Worm (Caenorhabditis elegans) whole organism, young adult: ENCODE results near the gene ttr-16.
A peak's percentile ranks its signal among the peaks of the same experiment; 100 is the strongest.

Source experiments
- B0336.3 ChIP-seq: fragments of 200-800 bp; sonication (Bioruptor generic); IDR thresholded peaks from 2 replicates; pipeline ENCODE4 v1.3.6; 2022; ENCODE audit warnings: missing genetic modification characterization, missing compliant biosample characterization
- F33H1.4 ChIP-seq: fragments of 200-800 bp; sonication (Bioruptor generic); IDR thresholded peaks from 2 replicates; pipeline ENCODE4 v1.3.6; 2022; ENCODE audit warnings: missing genetic modification reagents, missing genetic modification characterization, missing compliant biosample characterization
- F55B11.4 ChIP-seq: sonication (generic microtip); optimal IDR thresholded peaks from 2 replicates; lab custom pipeline; 2016; ENCODE audit warnings: missing compliant biosample characterization, missing genetic modification characterization, borderline replicate concordance; ENCODE audit not compliant: insufficient read depth
- Y53F4B.3 ChIP-seq: fragments of 200-800 bp; sonication (Bioruptor generic); IDR thresholded peaks from 2 replicates; pipeline ENCODE4 v1.3.6; 2022; ENCODE audit warnings: missing genetic modification reagents, missing genetic modification characterization, missing compliant biosample characterization
- Y53G8AR.9 ChIP-seq: fragments of 200-800 bp; sonication (Bioruptor generic); conservative IDR thresholded peaks from 2 replicates; pipeline ENCODE4 v1.3.6; 2022; ENCODE audit warnings: missing genetic modification reagents, missing genetic modification characterization, missing compliant biosample characterization
- Y56A3A.18 ChIP-seq: fragments of 200-800 bp; sonication (Bioruptor generic); IDR thresholded peaks from 2 replicates; pipeline ENCODE4 v1.3.6; 2022; ENCODE audit warnings: missing genetic modification reagents, missing genetic modification characterization, missing compliant biosample characterization
- ZK185.1 ChIP-seq: sonication (generic microtip); optimal IDR thresholded peaks from 2 replicates; lab custom pipeline; 2016; ENCODE audit warnings: mild to moderate bottlenecking, missing genetic modification characterization, missing compliant biosample characterization; ENCODE audit not compliant: poor library complexity, severe bottlenecking
- ama-1 ChIP-seq, 3 experiments: fragments of 150-350 bp in 1 of 3; sonication (generic microtip) in 2 of 3; optimal IDR thresholded peaks; 2 replicates each; lab custom pipeline; 2014 to 2018; ENCODE audit warnings: missing biosample characterization in 2 of 3, missing genetic modification characterization in 2 of 3, missing genetic modification reagents in 2 of 3
- atf-7 ChIP-seq: sonication (generic microtip); optimal IDR thresholded peaks from 2 replicates; lab custom pipeline; 2017; ENCODE audit warnings: mild to moderate bottlenecking, missing genetic modification characterization, missing compliant biosample characterization
- athp-1 ChIP-seq: sonication (generic microtip); optimal IDR thresholded peaks from 2 replicates; lab custom pipeline; 2017; ENCODE audit warnings: mild to moderate bottlenecking, missing genetic modification characterization, missing compliant biosample characterization
- attf-5 ChIP-seq: fragments of 200-800 bp; sonication (Bioruptor generic); optimal IDR thresholded peaks from 2 replicates; lab custom pipeline; 2018; ENCODE audit warnings: mild to moderate bottlenecking, missing genetic modification characterization, missing compliant biosample characterization
- ceh-100 ChIP-seq: fragments of 200-800 bp; sonication (Bioruptor generic); IDR thresholded peaks from 2 replicates; pipeline ENCODE4 v1.3.6; 2022; ENCODE audit warnings: missing genetic modification reagents, missing genetic modification characterization, missing compliant biosample characterization
- ceh-91 ChIP-seq: fragments of 200-800 bp; sonication (Bioruptor generic); IDR thresholded peaks from 2 replicates; pipeline ENCODE4 v1.3.6; 2022; ENCODE audit warnings: missing genetic modification reagents, missing genetic modification characterization, missing compliant biosample characterization
- die-1 ChIP-seq: sonication (generic microtip); optimal IDR thresholded peaks from 2 replicates; lab custom pipeline; 2016; ENCODE audit warnings: missing genotype, mild to moderate bottlenecking, missing genetic modification characterization, missing compliant biosample characterization
- dox-1 ChIP-seq: fragments of 200-800 bp; sonication (Bioruptor generic); IDR thresholded peaks from 2 replicates; pipeline ENCODE4 v1.3.6; 2022; ENCODE audit warnings: missing genetic modification reagents, missing genetic modification characterization, missing compliant biosample characterization
- dpl-1 ChIP-seq: fragments of 150-350 bp; optimal IDR thresholded peaks from 2 replicates; lab custom pipeline; 2014; ENCODE audit warnings: missing biosample characterization, missing genetic modification reagents, missing genetic modification characterization
- ekl-4 ChIP-seq: fragments of 200-800 bp; sonication (Bioruptor generic); IDR thresholded peaks from 2 replicates; pipeline ENCODE4 v1.3.6; 2022; ENCODE audit warnings: missing genetic modification reagents, missing genetic modification characterization, missing compliant biosample characterization
- gei-17 ChIP-seq: fragments of 200-800 bp; sonication (Bioruptor generic); optimal IDR thresholded peaks from 2 replicates; lab custom pipeline; 2018; ENCODE audit warnings: mild to moderate bottlenecking, missing genetic modification characterization, missing compliant biosample characterization
- hlh-26 ChIP-seq: fragments of 200-800 bp; sonication (Bioruptor generic); conservative IDR thresholded peaks from 2 replicates; pipeline ENCODE4 v1.3.6; 2022; ENCODE audit warnings: missing genetic modification reagents, missing genetic modification characterization, missing compliant biosample characterization
- let-526 ChIP-seq: fragments of 200-800 bp; sonication (Bioruptor generic); IDR thresholded peaks from 2 replicates; pipeline ENCODE4 v1.3.6; 2022; ENCODE audit warnings: missing genetic modification reagents, missing genetic modification characterization, missing compliant biosample characterization
- let-607 ChIP-seq, 2 experiments: fragments of 200-800 bp in 1 of 2; sonication (Bioruptor generic) in 1 of 2; sonication (generic microtip) in 1 of 2; optimal IDR thresholded peaks; 2 replicates each; lab custom pipeline; 2016 to 2018; ENCODE audit warnings: mild to moderate bottlenecking in 2 of 2, missing compliant biosample characterization in 2 of 2, missing genetic modification characterization in 2 of 2, moderate library complexity in 2 of 2, missing genotype in 1 of 2
- lin-35 ChIP-seq, 3 experiments: fragments of 150-350 bp in 2 of 3; sonication (generic microtip) in 1 of 3; optimal IDR thresholded peaks; 2 replicates each; lab custom pipeline; 2014 to 2018; ENCODE audit warnings: missing biosample characterization in 3 of 3, missing genetic modification characterization in 3 of 3, missing genetic modification reagents in 3 of 3
- lin-40 ChIP-seq: sonication (generic microtip); optimal IDR thresholded peaks from 2 replicates; lab custom pipeline; 2016; ENCODE audit warnings: missing genetic modification characterization, mild to moderate bottlenecking, missing compliant biosample characterization, missing genotype, missing genetic modification reagents
- lin-54 ChIP-seq: fragments of 200-800 bp; sonication (Bioruptor generic); optimal IDR thresholded peaks from 2 replicates; lab custom pipeline; 2018; ENCODE audit warnings: mild to moderate bottlenecking, missing genetic modification characterization, missing compliant biosample characterization
- lsy-27 ChIP-seq: sonication (generic microtip); optimal IDR thresholded peaks from 2 replicates; lab custom pipeline; 2017; ENCODE audit warnings: missing genetic modification characterization, mild to moderate bottlenecking, missing compliant biosample characterization, antibody characterized with exemption, missing genotype, borderline replicate concordance; ENCODE audit not compliant: insufficient read depth
- madf-8 ChIP-seq: fragments of 200-800 bp; sonication (Bioruptor generic); conservative IDR thresholded peaks from 2 replicates; pipeline ENCODE4 v1.3.6; 2022; ENCODE audit warnings: missing genetic modification reagents, missing genetic modification characterization, missing compliant biosample characterization
- mcd-1 ChIP-seq: fragments of 200-800 bp; sonication (Bioruptor generic); IDR thresholded peaks from 2 replicates; pipeline ENCODE4 v1.3.6; 2022; ENCODE audit warnings: missing genetic modification reagents, missing genetic modification characterization, missing compliant biosample characterization
- nhr-120 ChIP-seq: fragments of 200-800 bp; sonication (Bioruptor generic); IDR thresholded peaks from 2 replicates; pipeline ENCODE4 v1.3.6; 2022; ENCODE audit warnings: missing genetic modification characterization, missing compliant biosample characterization
- nhr-27 ChIP-seq: fragments of 200-800 bp; sonication (Bioruptor generic); optimal IDR thresholded peaks from 2 replicates; lab custom pipeline; 2018; ENCODE audit warnings: mild to moderate bottlenecking, missing genetic modification characterization, moderate library complexity, missing compliant biosample characterization
- pbrm-1 ChIP-seq: fragments of 200-800 bp; sonication (Bioruptor generic); IDR thresholded peaks from 2 replicates; pipeline ENCODE4 v1.3.6; 2022; ENCODE audit warnings: missing genetic modification reagents, missing genetic modification characterization, missing compliant biosample characterization
- pha-4 ChIP-seq: fragments of 150-350 bp; sonication (generic microtip); optimal IDR thresholded peaks from 2 replicates; lab custom pipeline; 2014; ENCODE audit warnings: missing biosample characterization, missing genetic modification reagents, missing genetic modification characterization
- snpc-1.1 ChIP-seq: sonication (generic microtip); optimal IDR thresholded peaks from 2 replicates; lab custom pipeline; 2017; ENCODE audit warnings: missing genetic modification characterization, mild to moderate bottlenecking, missing compliant biosample characterization, antibody characterized with exemption, moderate library complexity, missing genotype, missing genetic modification reagents; ENCODE audit not compliant: insufficient read depth
- snpc-3.4 ChIP-seq: sonication (generic microtip); optimal IDR thresholded peaks from 2 replicates; lab custom pipeline; 2017; ENCODE audit warnings: missing genetic modification characterization, mild to moderate bottlenecking, missing compliant biosample characterization, antibody characterized with exemption, moderate library complexity, missing genotype, missing genetic modification reagents
- snpc-4 ChIP-seq, 5 experiments: fragments of 150-350 bp in 1 of 5; sonication (generic microtip) in 4 of 5; optimal IDR thresholded peaks; 2 replicates each; lab custom pipeline; 2014 to 2018; ENCODE audit warnings: missing genetic modification characterization in 5 of 5, missing biosample characterization in 3 of 5, antibody characterized with exemption in 2 of 5, mild to moderate bottlenecking in 2 of 5, missing compliant biosample characterization in 2 of 5, missing genotype in 2 of 5, moderate library complexity in 2 of 5, missing genetic modification reagents in 1 of 5
- unc-62 ChIP-seq: fragments of 150-350 bp; optimal IDR thresholded peaks from 2 replicates; lab custom pipeline; 2014; ENCODE audit warnings: missing biosample characterization, missing genetic modification reagents, missing genetic modification characterization
- xnd-1 ChIP-seq: sonication (generic microtip); optimal IDR thresholded peaks from 2 replicates; lab custom pipeline; 2016; ENCODE audit warnings: missing genotype, missing genetic modification reagents, missing genetic modification characterization, missing compliant biosample characterization
- zim-3 ChIP-seq: sonication (generic microtip); optimal IDR thresholded peaks from 2 replicates; lab custom pipeline; 2017; ENCODE audit warnings: mild to moderate bottlenecking, missing genetic modification characterization, moderate library complexity, missing compliant biosample characterization
- ztf-18 ChIP-seq: sonication (generic microtip); optimal IDR thresholded peaks from 2 replicates; lab custom pipeline; 2016; ENCODE audit warnings: missing genotype, mild to moderate bottlenecking, missing genetic modification characterization, missing compliant biosample characterization
- ztf-26 ChIP-seq: sonication (generic microtip); optimal IDR thresholded peaks from 2 replicates; lab custom pipeline; 2017; ENCODE audit warnings: missing genetic modification characterization, missing compliant biosample characterization
- ztf-28 ChIP-seq: fragments of 200-800 bp; sonication (Bioruptor generic); IDR thresholded peaks from 2 replicates; pipeline ENCODE4 v1.3.6; 2022; ENCODE audit warnings: missing genetic modification reagents, missing genetic modification characterization, missing compliant biosample characterization
- ztf-3 ChIP-seq: fragments of 200-800 bp; sonication (Bioruptor generic); optimal IDR thresholded peaks from 2 replicates; lab custom pipeline; 2018; ENCODE audit warnings: mild to moderate bottlenecking, missing genetic modification characterization, missing compliant biosample characterization

Gene ttr-16

ce11 chrIV:11036222-11036621 lies 27.7 kb downstream of the ttr-16 start, which contains the start of gene fkb-1 (continued):
- TF ChIP-seq snpc-3.4 (no peak), Y53G8AR.9 (GFP tag; lab: Robert Waterston, UW) (no peak), madf-8 (GFP tag; lab: Robert Waterston, UW) (no peak), B0336.3 (GFP tag; lab: Robert Waterston, UW) (no peak), ztf-18 (peak; percentile 91), pbrm-1 (GFP tag; lab: Robert Waterston, UW) (no peak), ZK185.1 (tag; lab: Kevin White, UChicago) (no peak), atf-7 (tag; lab: Kevin White, UChicago) (no peak), xnd-1 (tag; lab: Kevin White, UChicago) (no peak), let-526 (GFP tag; lab: Robert Waterston, UW) (no peak), dox-1 (GFP tag; lab: Robert Waterston, UW) (peak; percentile 60), ceh-91 (GFP tag; lab: Robert Waterston, UW) (no peak), lin-54 (GFP tag; lab: Kevin White, UChicago) (peak; percentile 20), dpl-1 (GFP tag; lab: Kevin White, UChicago) (no peak), ama-1 (optimal IDR thresholded peaks at IDR 0.05; lab: Kevin White, UChicago) (no peak), ama-1 (GFP tag; optimal IDR thresholded peaks at IDR 0.05; lab: Kevin White, UChicago) (no peak), Y56A3A.18 (GFP tag; lab: Robert Waterston, UW) (no peak), die-1 (tag; lab: Kevin White, UChicago) (no peak), unc-62 (GFP tag; lab: Kevin White, UChicago) (no peak), ztf-26 (no peak), attf-5 (no peak), F33H1.4 (GFP tag; lab: Robert Waterston, UW) (no peak), ztf-3 (no peak), mcd-1 (GFP tag; lab: Robert Waterston, UW) (peak; percentile 54), snpc-4 (GFP tag; optimal IDR thresholded peaks at IDR 0.05; lab: Kevin White, UChicago) (no peak), snpc-4 (tag; optimal IDR thresholded peaks at IDR 0.05; lab: Kevin White, UChicago) (peak in 1 of 4 experiments; percentile 2), Y53F4B.3 (GFP tag; lab: Robert Waterston, UW) (no peak), pha-4 (tag; lab: Kevin White, UChicago) (no peak), let-607 (tag; optimal IDR thresholded peaks at IDR 0.05; lab: Kevin White, UChicago) (peak; percentile 67 to 79), ekl-4 (no peak), ceh-100 (GFP tag; lab: Robert Waterston, UW) (no peak), ztf-28 (GFP tag; lab: Robert Waterston, UW) (no peak), gei-17 (no peak), lin-35 (GFP tag; optimal IDR thresholded peaks at IDR 0.05; lab: Kevin White, UChicago) (peak in 1 of 3 experiments; percentile 50), lin-40 (peak; percentile 56), athp-1 (tag; lab: Kevin White, UChicago) (no peak), lsy-27 (no peak)

ce11 chrIV:11032288-11032687 lies 31.6 kb downstream of the ttr-16 start, which contains the start of gene hrg-6:
Gene hrg-6, plus strand, starts transcription at chrIV:11032588.
- TF ChIP-seq F55B11.4 (tag; lab: Kevin White, UChicago), result no peak
- no peak for TF ChIP-seq zim-3 (tag; lab: Kevin White, UChicago)
- no peak for TF ChIP-seq F33H1.4 (GFP tag; lab: Robert Waterston, UW)
- TF ChIP-seq nhr-27 (tag; lab: Kevin White, UChicago), result no peak
- no peak for TF ChIP-seq nhr-120
- no peak for TF ChIP-seq snpc-4 (GFP tag; optimal IDR thresholded peaks at IDR 0.05; lab: Kevin White, UChicago)
- TF ChIP-seq snpc-4 (tag; optimal IDR thresholded peaks at IDR 0.05; lab: Kevin White, UChicago), result no peak
- TF ChIP-seq ekl-4, result no peak
- TF ChIP-seq snpc-1.1 (tag; lab: Kevin White, UChicago), result no peak
- TF ChIP-seq hlh-26 (GFP tag; lab: Robert Waterston, UW), result no peak
